Worm (Caenorhabditis elegans): ENCODE results near the gene T16G1.9.

DNA sequence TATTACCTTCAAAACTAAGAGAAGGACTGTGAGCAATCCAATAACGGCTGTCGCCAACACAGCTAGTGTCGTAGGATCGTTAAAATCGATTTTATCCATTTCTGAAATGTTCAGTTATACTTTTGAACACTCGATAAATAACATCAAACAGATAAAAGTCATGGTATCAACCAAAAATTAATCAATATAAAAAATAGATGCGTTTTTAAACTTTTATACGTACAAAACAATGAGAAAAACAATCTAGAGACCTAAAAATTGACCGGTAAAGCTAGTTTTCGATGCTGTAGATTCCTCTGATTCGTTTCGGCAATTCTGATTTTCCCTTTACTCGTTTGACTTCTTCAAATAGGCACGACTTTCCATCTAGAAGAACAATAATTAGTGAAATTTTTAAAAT is 16.4 kb upstream of the T16G1.9 start, which contains the start of gene R186.3:
- TF ChIP-seq unc-62 (GFP tag; optimal IDR thresholded peaks at IDR 0.05) (no peak), efl-1 (GFP tag; optimal IDR thresholded peaks at IDR 0.05) (no peak), ama-1 (optimal IDR thresholded peaks at IDR 0.05) (no peak), ama-1 (GFP tag; optimal IDR thresholded peaks at IDR 0.05) (no peak), B0261.1 (tag; optimal IDR thresholded peaks at IDR 0.05) (no peak), nfyb-1 (GFP tag; IDR thresholded peaks at IDR 0.05) (no peak), zim-3 (tag; optimal IDR thresholded peaks at IDR 0.05) (no peak), C06A6.2 (GFP tag; conservative IDR thresholded peaks at IDR 0.05) (no peak), ZK185.1 (tag; optimal IDR thresholded peaks at IDR 0.05; ENCODE audit: poor library complexity, severe bottlenecking) (no peak)

All from whole organism, young adult.